Worm (Caenorhabditis elegans) whole organism, midembryonic: ENCODE results near the gene T08G3.13.

Experiments used
- T22C8.4 ChIP-seq: fragments of 200-800 bp; sonication (Bioruptor generic); IDR thresholded peaks from 2 replicates; pipeline ENCODE4 v1.3.6; 2022; ENCODE audit warnings: missing genetic modification characterization, missing compliant biosample characterization
- cog-1 ChIP-seq: sonication (generic microtip); optimal IDR thresholded peaks from 2 replicates; lab custom pipeline; 2016; ENCODE audit warnings: missing genetic modification characterization, missing compliant biosample characterization
- flt-1 ChIP-seq: fragments of 200-800 bp; sonication (Bioruptor generic); IDR thresholded peaks from 2 replicates; pipeline ENCODE4 v1.3.6; 2022; ENCODE audit warnings: missing genetic modification characterization, missing compliant biosample characterization
- klf-2 ChIP-seq: fragments of 200-800 bp; sonication (Bioruptor generic); conservative IDR thresholded peaks from 2 replicates; pipeline ENCODE4 v1.3.6; 2022; ENCODE audit warnings: missing genetic modification reagents, missing genetic modification characterization, missing compliant biosample characterization
- med-1 ChIP-seq: sonication (generic microtip); optimal IDR thresholded peaks from 2 replicates; lab custom pipeline; 2017; ENCODE audit warnings: missing genetic modification characterization, mild to moderate bottlenecking, missing compliant biosample characterization, antibody characterized with exemption, missing genetic modification reagents; ENCODE audit not compliant: insufficient read depth
- ref-1 ChIP-seq: fragments of 200-800 bp; sonication (Bioruptor generic); conservative IDR thresholded peaks from 2 replicates; pipeline ENCODE4 v1.3.6; 2022; ENCODE audit warnings: missing genetic modification reagents, missing genetic modification characterization, missing compliant biosample characterization
- tab-1 ChIP-seq: fragments of 200-800 bp; sonication (Bioruptor generic); IDR thresholded peaks from 2 replicates; pipeline ENCODE4 v1.3.6; 2022; ENCODE audit warnings: missing genetic modification characterization, missing compliant biosample characterization
- ztf-23 ChIP-seq: fragments of 200-800 bp; sonication (Bioruptor generic); IDR thresholded peaks from 2 replicates; pipeline ENCODE4 v1.3.6; 2022; ENCODE audit warnings: missing genetic modification reagents, missing genetic modification characterization, missing compliant biosample characterization
- ztf-29 ChIP-seq: fragments of 200-800 bp; sonication (Bioruptor generic); IDR thresholded peaks from 2 replicates; pipeline ENCODE4 v1.3.6; 2022; ENCODE audit warnings: missing genetic modification reagents, missing genetic modification characterization, missing compliant biosample characterization

ce11 chrV:16420696-16421095 lies 27.1 kb upstream of the T08G3.13 start, which contains the start of gene srw-48:
- TF ChIP-seq klf-2 (GFP tag; lab: Robert Waterston, UW) (no peak), med-1 (no peak), ztf-29 (GFP tag; lab: Robert Waterston, UW) (no peak), ztf-23 (GFP tag; lab: Robert Waterston, UW) (no peak), T22C8.4 (GFP tag; lab: Robert Waterston, UW) (no peak), tab-1 (GFP tag; lab: Robert Waterston, UW) (no peak), flt-1 (GFP tag; lab: Robert Waterston, UW) (no peak), ref-1 (GFP tag; lab: Robert Waterston, UW) (no peak), cog-1 (tag; lab: Kevin White, UChicago) (no peak)
